Fruit fly (Drosophila melanogaster) Kc167 (cell line): ENCODE data around the gene sac.

Experiments used
- Sin3A ChIP-seq: fragments of >200 bp; optimal IDR thresholded peaks from 2 replicates; lab custom pipeline; 2018; ENCODE audit warnings: missing external identifiers
- insv ChIP-seq: fragments of >200 bp; optimal IDR thresholded peaks from 3 replicates; lab custom pipeline; 2018; ENCODE audit warnings: missing external identifiers
- psq ChIP-seq: fragments of >200 bp; optimal IDR thresholded peaks from 2 replicates; lab custom pipeline; 2017; ENCODE audit warnings: missing external identifiers

dm6 chr3R:4479038-4479988 lies 1.3 kb upstream of the sac start, which contains the start of gene CG31523:
- TF ChIP-seq insv (lab: Kevin White, UChicago) (no peak), psq (lab: Kevin White, UChicago) (no peak), Sin3A (lab: Kevin White, UChicago) (no peak)
